Worm (Caenorhabditis elegans) whole organism, mixed stage, embryonic: ENCODE data around the gene gcy-29.

Experiments used
- M03D4.4 ChIP-seq: sonication (generic microtip); optimal IDR thresholded peaks from 2 replicates; lab custom pipeline; 2017; ENCODE audit warnings: mild to moderate bottlenecking, missing genetic modification characterization, missing compliant biosample characterization
- bed-3 ChIP-seq: fragments of 200-800 bp; sonication (Bioruptor generic); optimal IDR thresholded peaks from 3 replicates; lab custom pipeline; 2018; ENCODE audit warnings: mild to moderate bottlenecking, missing genetic modification characterization, moderate library complexity, missing compliant biosample characterization
- blmp-1 ChIP-seq: fragments of 150-350 bp; optimal IDR thresholded peaks from 2 replicates; lab custom pipeline; 2014; ENCODE audit warnings: missing biosample characterization, missing genetic modification characterization
- ceh-39 ChIP-seq: fragments of 150-350 bp; optimal IDR thresholded peaks from 2 replicates; lab custom pipeline; 2014; ENCODE audit warnings: missing biosample characterization, missing genetic modification characterization
- ceh-43 ChIP-seq: fragments of 200-800 bp; sonication (Bioruptor generic); optimal IDR thresholded peaks from 2 replicates; lab custom pipeline; 2018; ENCODE audit warnings: mild to moderate bottlenecking, missing genetic modification characterization, moderate library complexity, missing compliant biosample characterization
- ceh-83 ChIP-seq: fragments of 200-800 bp; sonication (Bioruptor generic); optimal IDR thresholded peaks from 2 replicates; lab custom pipeline; 2018; ENCODE audit warnings: mild to moderate bottlenecking, missing genetic modification characterization, missing compliant biosample characterization
- ces-1 ChIP-seq: fragments of 150-350 bp; optimal IDR thresholded peaks from 2 replicates; lab custom pipeline; 2014; ENCODE audit warnings: missing biosample characterization, missing genetic modification reagents, missing genetic modification characterization
- cnd-1 ChIP-seq: fragments of 200-800 bp; sonication (Bioruptor generic); optimal IDR thresholded peaks from 2 replicates; lab custom pipeline; 2018; ENCODE audit warnings: mild to moderate bottlenecking, missing genetic modification characterization, missing compliant biosample characterization
- drap-1 ChIP-seq: fragments of 200-800 bp; sonication (Bioruptor generic); optimal IDR thresholded peaks from 3 replicates; lab custom pipeline; 2018; ENCODE audit warnings: mild to moderate bottlenecking, missing genetic modification characterization, missing compliant biosample characterization
- elt-1 ChIP-seq: sonication (generic microtip); optimal IDR thresholded peaks from 2 replicates; lab custom pipeline; 2017; ENCODE audit warnings: missing genetic modification characterization, mild to moderate bottlenecking, missing compliant biosample characterization, antibody characterized with exemption, moderate library complexity, borderline replicate concordance; ENCODE audit not compliant: insufficient read depth
- flh-1 ChIP-seq: fragments of 200-800 bp; sonication (Bioruptor generic); optimal IDR thresholded peaks from 2 replicates; lab custom pipeline; 2018; ENCODE audit warnings: mild to moderate bottlenecking, missing genetic modification characterization, moderate library complexity, missing compliant biosample characterization
- hlh-1 ChIP-seq: fragments of 150-350 bp; optimal IDR thresholded peaks from 2 replicates; lab custom pipeline; 2014; ENCODE audit warnings: missing biosample characterization, missing genetic modification reagents, missing genetic modification characterization
- lin-13 ChIP-seq: fragments of 150-350 bp; optimal IDR thresholded peaks from 2 replicates; lab custom pipeline; 2014; ENCODE audit warnings: missing biosample characterization, missing genetic modification characterization
- lin-32 ChIP-seq: fragments of 200-800 bp; sonication (Bioruptor generic); optimal IDR thresholded peaks from 2 replicates; lab custom pipeline; 2018; ENCODE audit warnings: mild to moderate bottlenecking, missing genetic modification characterization, missing compliant biosample characterization
- mab-5 ChIP-seq: fragments of 150-350 bp; optimal IDR thresholded peaks from 2 replicates; lab custom pipeline; 2014; ENCODE audit warnings: missing biosample characterization, missing genetic modification characterization
- mep-1 ChIP-seq: fragments of 150-350 bp; optimal IDR thresholded peaks from 2 replicates; lab custom pipeline; 2017; ENCODE audit warnings: missing biosample characterization, missing genetic modification reagents, missing genetic modification characterization, inconsistent platforms
- mls-2 ChIP-seq: sonication (generic microtip); optimal IDR thresholded peaks from 2 replicates; lab custom pipeline; 2016; ENCODE audit warnings: mild to moderate bottlenecking, missing genetic modification characterization, moderate library complexity, missing compliant biosample characterization
- nhr-12 ChIP-seq: fragments of 150-350 bp; optimal IDR thresholded peaks from 2 replicates; lab custom pipeline; 2014; ENCODE audit warnings: missing biosample characterization, missing genetic modification characterization
- nhr-2 ChIP-seq: fragments of 150-350 bp; optimal IDR thresholded peaks from 2 replicates; lab custom pipeline; 2014; ENCODE audit warnings: missing biosample characterization, missing genetic modification characterization
- nhr-237 ChIP-seq: fragments of 150-350 bp; optimal IDR thresholded peaks from 2 replicates; lab custom pipeline; 2014; ENCODE audit warnings: missing biosample characterization, missing genetic modification characterization
- nhr-28 ChIP-seq: fragments of 150-350 bp; optimal IDR thresholded peaks from 2 replicates; lab custom pipeline; 2014; ENCODE audit warnings: missing biosample characterization, missing genetic modification characterization
- pha-4 ChIP-seq: fragments of 150-350 bp; optimal IDR thresholded peaks from 2 replicates; lab custom pipeline; 2018; ENCODE audit warnings: missing biosample characterization, missing genetic modification reagents, missing genetic modification characterization
- sem-2 ChIP-seq: fragments of 200-800 bp; sonication (Bioruptor generic); optimal IDR thresholded peaks from 2 replicates; lab custom pipeline; 2018; ENCODE audit warnings: mild to moderate bottlenecking, missing genetic modification characterization, missing compliant biosample characterization
- snpc-4 ChIP-seq: fragments of 150-350 bp; optimal IDR thresholded peaks from 2 replicates; lab custom pipeline; 2014; ENCODE audit warnings: missing biosample characterization, missing genetic modification characterization
- sptf-1 ChIP-seq: sonication (generic microtip); optimal IDR thresholded peaks from 2 replicates; lab custom pipeline; 2017; ENCODE audit warnings: mild to moderate bottlenecking, missing genetic modification characterization, moderate library complexity, missing compliant biosample characterization
- tbx-8 ChIP-seq: fragments of 200-800 bp; sonication (Bioruptor generic); optimal IDR thresholded peaks from 2 replicates; lab custom pipeline; 2018; ENCODE audit warnings: mild to moderate bottlenecking, missing genetic modification characterization, moderate library complexity, missing compliant biosample characterization
- unc-120 ChIP-seq: sonication (generic microtip); optimal IDR thresholded peaks from 2 replicates; lab custom pipeline; 2017; ENCODE audit warnings: missing genetic modification characterization, missing compliant biosample characterization; ENCODE audit not compliant: poor library complexity, severe bottlenecking
- unc-39 ChIP-seq: fragments of 150-350 bp; optimal IDR thresholded peaks from 2 replicates; lab custom pipeline; 2014; ENCODE audit warnings: missing biosample characterization, missing genetic modification characterization
- unc-62 ChIP-seq: fragments of 150-350 bp; optimal IDR thresholded peaks from 2 replicates; lab custom pipeline; 2014; ENCODE audit warnings: missing biosample characterization, missing genetic modification reagents, missing genetic modification characterization
- zip-8 ChIP-seq: fragments of 150-350 bp; optimal IDR thresholded peaks from 2 replicates; lab custom pipeline; 2014; ENCODE audit warnings: missing biosample characterization, missing genetic modification characterization

gcy-29 gene

ce11 chrII:14587407-14587806 lies 38.8 kb upstream of the gcy-29 start, which contains the start of gene C01G12.5:
Gene C01G12.5 (minus strand): TSS chrII:14587507.
- TF ChIP-seq flh-1 (GFP tag; lab: Kevin White, UChicago), result no peak
- no peak for TF ChIP-seq nhr-28 (tag; lab: Kevin White, UChicago)
- no peak for TF ChIP-seq hlh-1 (tag; lab: Kevin White, UChicago)
- TF ChIP-seq tbx-8, result no peak
- TF ChIP-seq unc-120, result no peak
- no peak for TF ChIP-seq bed-3
- no peak for TF ChIP-seq ces-1 (GFP tag; lab: Kevin White, UChicago)
- no peak for TF ChIP-seq drap-1 (GFP tag; lab: Kevin White, UChicago)
- TF ChIP-seq M03D4.4, result no peak
- no peak for TF ChIP-seq pha-4 (tag; lab: Kevin White, UChicago)
- TF ChIP-seq mls-2 (tag; lab: Kevin White, UChicago), result no peak
- TF ChIP-seq unc-39 (tag; lab: Kevin White, UChicago), result no peak
- no peak for TF ChIP-seq mab-5 (tag; lab: Kevin White, UChicago)
- TF ChIP-seq nhr-12 (tag; lab: Kevin White, UChicago), result no peak
- TF ChIP-seq unc-62, result no peak
- no peak for TF ChIP-seq elt-1 (tag; lab: Kevin White, UChicago)
- TF ChIP-seq ceh-43, result no peak
- no peak for TF ChIP-seq nhr-2
- no peak for TF ChIP-seq blmp-1 (tag; lab: Kevin White, UChicago)
- TF ChIP-seq lin-32 (GFP tag; lab: Kevin White, UChicago), result no peak
- TF ChIP-seq, all 35 proteins: peak for 0

DNA sequence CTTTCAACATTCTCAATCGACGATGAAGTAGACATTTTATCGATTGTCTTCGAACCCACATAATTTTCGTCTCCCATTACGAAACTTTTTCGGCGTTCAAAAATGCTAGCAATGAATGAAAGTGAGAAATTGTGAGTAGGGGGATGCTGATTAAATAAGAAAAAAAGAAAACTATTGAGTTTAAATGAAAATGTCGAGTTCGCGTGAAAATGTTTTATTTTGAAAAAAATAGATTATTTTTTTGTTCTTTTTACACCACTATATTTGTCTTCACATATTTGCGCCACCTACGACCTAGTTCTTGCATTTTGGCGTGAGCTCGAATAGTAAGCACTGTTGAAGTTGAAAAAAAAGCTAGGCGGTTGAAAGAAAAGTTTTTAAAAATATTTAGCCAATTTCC lies 33.6 kb upstream of the gcy-29 start, which contains the start of gene C01G12.3:
Gene C01G12.3 (minus strand): TSS at position 101 of the 400 bp plus-strand sequence.
- TF ChIP-seq lin-13 (tag; lab: Kevin White, UChicago) (no peak), pha-4 (tag; lab: Kevin White, UChicago) (no peak), lin-32 (GFP tag; lab: Kevin White, UChicago) (no peak), sptf-1 (tag; lab: Kevin White, UChicago) (no peak), unc-39 (tag; lab: Kevin White, UChicago) (no peak), nhr-12 (tag; lab: Kevin White, UChicago) (no peak), hlh-1 (tag; lab: Kevin White, UChicago) (no peak), tbx-8 (no peak), ceh-83 (GFP tag; lab: Kevin White, UChicago) (no peak), nhr-2 (no peak), zip-8 (no peak), cnd-1 (no peak), M03D4.4 (no peak), mep-1 (tag; lab: Kevin White, UChicago) (no peak), snpc-4 (tag; lab: Kevin White, UChicago) (no peak), ceh-39 (no peak), mab-5 (tag; lab: Kevin White, UChicago) (no peak)

ce11 chrII:14580549-14580948 lies 32.0 kb upstream of the gcy-29 start, which contains the start of the genes nspb-8 and nspb-9:
Gene nspb-8 (minus strand): TSS chrII:14580649.
Gene nspb-9 (plus strand): TSS chrII:14580859.
- TF ChIP-seq bed-3 (no peak), unc-62 (no peak), sem-2 (GFP tag; lab: Kevin White, UChicago) (no peak), lin-32 (GFP tag; lab: Kevin White, UChicago) (no peak), snpc-4 (tag; lab: Kevin White, UChicago) (no peak), nhr-237 (tag; lab: Kevin White, UChicago) (no peak), hlh-1 (tag; lab: Kevin White, UChicago) (no peak), pha-4 (tag; lab: Kevin White, UChicago) (no peak)

ce11 chrII:14578716-14579115 lies 30.1 kb upstream of the gcy-29 start, which contains the start of gene C01G12.9:
Gene C01G12.9 (plus strand): TSS chrII:14579016.
- TF ChIP-seq cnd-1 (no peak), bed-3 (no peak), ceh-43 (no peak), pha-4 (tag; lab: Kevin White, UChicago) (no peak), mab-5 (tag; lab: Kevin White, UChicago) (no peak), blmp-1 (tag; lab: Kevin White, UChicago) (no peak), nhr-2 (no peak), zip-8 (no peak)

DNA sequence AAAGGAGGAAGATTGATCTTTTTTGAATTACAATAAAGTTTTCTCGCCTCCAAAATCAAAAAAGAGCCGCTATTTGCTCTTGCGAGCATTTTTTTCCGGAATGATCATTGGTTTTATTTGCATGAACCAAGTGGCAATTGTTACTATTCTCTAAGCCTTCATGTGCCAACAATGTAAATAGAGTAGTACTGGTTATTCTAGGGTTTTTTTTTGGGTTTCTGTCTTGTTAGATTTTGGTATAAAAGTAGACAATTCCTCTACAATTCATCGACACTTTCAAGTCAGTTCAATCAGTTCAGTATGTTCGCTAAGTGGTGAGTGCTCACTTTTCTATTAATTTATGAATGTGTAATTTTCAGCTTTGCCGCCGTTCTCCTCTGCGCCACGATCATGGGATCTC lies 29.4 kb upstream of the gcy-29 start, which contains the start of gene nspb-7:
Gene nspb-7 (plus strand): TSS at position 301 of the 400 bp plus-strand sequence.
- TF ChIP-seq zip-8 (no peak), snpc-4 (tag; lab: Kevin White, UChicago) (no peak), sem-2 (GFP tag; lab: Kevin White, UChicago) (no peak), nhr-237 (tag; lab: Kevin White, UChicago) (no peak), mab-5 (tag; lab: Kevin White, UChicago) (no peak), elt-1 (tag; lab: Kevin White, UChicago) (no peak), cnd-1 (no peak), bed-3 (no peak), M03D4.4 (no peak)
